Worm (Caenorhabditis elegans) whole organism, L1 larva: ENCODE measurements around the gene vig-1.

Source experiments
- C04F5.9 ChIP-seq: sonication (generic microtip); optimal IDR thresholded peaks from 2 replicates; lab custom pipeline; 2016; ENCODE audit warnings: missing genetic modification characterization, missing compliant biosample characterization
- C16A3.4 ChIP-seq: fragments of 150-350 bp; optimal IDR thresholded peaks from 2 replicates; lab custom pipeline; 2014; ENCODE audit warnings: missing biosample characterization, missing genetic modification characterization
- C34B4.2 ChIP-seq: sonication (generic microtip); optimal IDR thresholded peaks from 2 replicates; lab custom pipeline; 2017; ENCODE audit warnings: mild to moderate bottlenecking, missing genetic modification characterization, missing compliant biosample characterization
- aha-1 ChIP-seq: fragments of 150-350 bp; optimal IDR thresholded peaks from 2 replicates; lab custom pipeline; 2014; ENCODE audit warnings: missing biosample characterization, missing genetic modification characterization
- aly-2 ChIP-seq: fragments of 150-350 bp; optimal IDR thresholded peaks from 2 replicates; lab custom pipeline; 2014; ENCODE audit warnings: missing biosample characterization, missing genetic modification characterization
- ceh-82 ChIP-seq, 3 experiments: fragments of 150-350 bp in 1 of 3; sonication (generic microtip) in 2 of 3; optimal IDR thresholded peaks; 2 replicates each; lab custom pipeline; 2014 to 2017; ENCODE audit warnings: missing biosample characterization in 3 of 3, missing genetic modification characterization in 3 of 3
- ces-1 ChIP-seq: fragments of 150-350 bp; optimal IDR thresholded peaks from 2 replicates; lab custom pipeline; 2014; ENCODE audit warnings: missing biosample characterization, missing genetic modification reagents, missing genetic modification characterization
- dpl-1 ChIP-seq, 3 experiments: fragments of 150-350 bp in 2 of 3; sonication (generic microtip) in 1 of 3; optimal IDR thresholded peaks; 2 replicates each; lab custom pipeline; 2014 to 2017; ENCODE audit warnings: missing biosample characterization in 3 of 3, missing genetic modification characterization in 3 of 3, missing genetic modification reagents in 3 of 3
- dsc-1 ChIP-seq: sonication (generic microtip); optimal IDR thresholded peaks from 2 replicates; lab custom pipeline; 2016; ENCODE audit warnings: mild to moderate bottlenecking, missing genetic modification characterization, missing compliant biosample characterization
- efl-1 ChIP-seq, 4 experiments: fragments of 150-350 bp; optimal IDR thresholded peaks in 3 of 4; peaks in 1 of 4; 1 replicate in 1 of 4; 2 replicates in 3 of 4; lab custom pipeline; 2014; ENCODE audit warnings: missing biosample characterization in 2 of 4, missing genetic modification characterization in 2 of 4, missing genetic modification reagents in 2 of 4
- elt-2 ChIP-seq: sonication (generic microtip); optimal IDR thresholded peaks from 2 replicates; lab custom pipeline; 2016; ENCODE audit warnings: missing genetic modification characterization, mild to moderate bottlenecking, inconsistent platforms, missing compliant biosample characterization, missing genetic modification reagents
- elt-3 ChIP-seq, 6 experiments: fragments of 150-350 bp in 1 of 6; sonication (generic microtip); optimal IDR thresholded peaks; 2 replicates each; lab custom pipeline; 2017 to 2018; ENCODE audit warnings: missing biosample characterization in 6 of 6, missing genetic modification characterization in 6 of 6, inconsistent platforms in 1 of 6
- fkh-8 ChIP-seq: sonication (generic microtip); optimal IDR thresholded peaks from 2 replicates; lab custom pipeline; 2016; ENCODE audit warnings: mild to moderate bottlenecking, missing genetic modification characterization, missing compliant biosample characterization
- fos-1 ChIP-seq: fragments of 150-350 bp; optimal IDR thresholded peaks from 2 replicates; lab custom pipeline; 2014; ENCODE audit warnings: missing biosample characterization, missing genetic modification characterization
- grh-1 ChIP-seq: fragments of 200-800 bp; sonication (Bioruptor generic); IDR thresholded peaks from 2 replicates; pipeline ENCODE4 v1.3.6; 2022; ENCODE audit warnings: missing genetic modification reagents, missing genetic modification characterization, missing compliant biosample characterization
- hlh-17 ChIP-seq: fragments of 200-800 bp; sonication (Bioruptor generic); optimal IDR thresholded peaks from 2 replicates; lab custom pipeline; 2018; ENCODE audit warnings: missing genetic modification characterization, mild to moderate bottlenecking, missing compliant biosample characterization, moderate library complexity, borderline replicate concordance
- isw-1 ChIP-seq: fragments of 200-800 bp; sonication (Bioruptor generic); IDR thresholded peaks from 2 replicates; pipeline ENCODE4 v1.3.6; 2022; ENCODE audit warnings: missing genetic modification characterization, missing compliant biosample characterization
- jun-1 ChIP-seq: fragments of 150-350 bp; optimal IDR thresholded peaks from 2 replicates; lab custom pipeline; 2014; ENCODE audit warnings: missing biosample characterization, missing genetic modification reagents, missing genetic modification characterization
- lin-13 ChIP-seq: fragments of 150-350 bp; optimal IDR thresholded peaks from 2 replicates; lab custom pipeline; 2014; ENCODE audit warnings: missing biosample characterization, missing genetic modification reagents, missing genetic modification characterization
- lin-14 ChIP-seq: fragments of 200-800 bp; sonication (Bioruptor generic); optimal IDR thresholded peaks from 2 replicates; lab custom pipeline; 2018; ENCODE audit warnings: mild to moderate bottlenecking, missing genetic modification characterization, moderate library complexity, missing compliant biosample characterization
- lir-3 ChIP-seq: sonication (generic microtip); optimal IDR thresholded peaks from 2 replicates; lab custom pipeline; 2016; ENCODE audit warnings: mild to moderate bottlenecking, missing genetic modification characterization, moderate library complexity, missing compliant biosample characterization; ENCODE audit not compliant: poor library complexity
- mef-2 ChIP-seq: fragments of 150-350 bp; optimal IDR thresholded peaks from 2 replicates; lab custom pipeline; 2014; ENCODE audit warnings: missing biosample characterization, missing genetic modification characterization
- nhr-12 ChIP-seq: sonication (generic microtip); optimal IDR thresholded peaks from 2 replicates; lab custom pipeline; 2017; ENCODE audit warnings: missing biosample characterization, missing genetic modification characterization
- nhr-19 ChIP-seq: fragments of 200-800 bp; sonication (Bioruptor generic); conservative IDR thresholded peaks from 2 replicates; pipeline ENCODE4 v1.3.6; 2022; ENCODE audit warnings: missing genetic modification characterization, missing compliant biosample characterization
- nhr-237 ChIP-seq: fragments of 150-350 bp; optimal IDR thresholded peaks from 2 replicates; lab custom pipeline; 2014; ENCODE audit warnings: missing biosample characterization, missing genetic modification characterization
- nhr-28 ChIP-seq: fragments of 150-350 bp; optimal IDR thresholded peaks from 2 replicates; lab custom pipeline; 2014; ENCODE audit warnings: missing biosample characterization, missing genetic modification characterization
- nhr-47 ChIP-seq: sonication (generic microtip); optimal IDR thresholded peaks from 2 replicates; lab custom pipeline; 2016; ENCODE audit warnings: mild to moderate bottlenecking, missing genetic modification characterization, moderate library complexity, missing compliant biosample characterization
- nhr-71 ChIP-seq: sonication (generic microtip); optimal IDR thresholded peaks from 2 replicates; lab custom pipeline; 2016; ENCODE audit warnings: mild to moderate bottlenecking, missing genetic modification characterization, moderate library complexity, missing compliant biosample characterization
- nhr-77 ChIP-seq: fragments of 150-350 bp; optimal IDR thresholded peaks from 2 replicates; lab custom pipeline; 2014; ENCODE audit warnings: missing biosample characterization, missing genetic modification characterization
- nhr-84 ChIP-seq: sonication (generic microtip); optimal IDR thresholded peaks from 2 replicates; lab custom pipeline; 2017; ENCODE audit warnings: missing biosample characterization, missing genetic modification characterization
- nhr-85 ChIP-seq: sonication (generic microtip); peaks from one replicate; lab custom pipeline; 2016; ENCODE audit warnings: missing genetic modification characterization, inconsistent platforms, missing compliant biosample characterization
- nhr-90 ChIP-seq: sonication (generic microtip); optimal IDR thresholded peaks from 2 replicates; lab custom pipeline; 2016; ENCODE audit warnings: mild to moderate bottlenecking, missing genetic modification characterization, missing compliant biosample characterization; ENCODE audit not compliant: poor library complexity
- rnt-1 ChIP-seq: sonication (generic microtip); optimal IDR thresholded peaks from 2 replicates; lab custom pipeline; 2016; ENCODE audit warnings: mild to moderate bottlenecking, missing genetic modification characterization, moderate library complexity, missing compliant biosample characterization
- snpc-4 ChIP-seq: fragments of 150-350 bp; optimal IDR thresholded peaks from 2 replicates; lab custom pipeline; 2014; ENCODE audit warnings: missing biosample characterization, missing genetic modification characterization
- snu-23 ChIP-seq: sonication (generic microtip); optimal IDR thresholded peaks from 2 replicates; lab custom pipeline; 2016; ENCODE audit warnings: missing genetic modification characterization, missing compliant biosample characterization
- sup-37 ChIP-seq: fragments of 200-800 bp; sonication (Bioruptor generic); optimal IDR thresholded peaks from 2 replicates; lab custom pipeline; 2018; ENCODE audit warnings: mild to moderate bottlenecking, missing genetic modification characterization, missing compliant biosample characterization
- swsn-7 ChIP-seq: sonication (generic microtip); optimal IDR thresholded peaks from 2 replicates; lab custom pipeline; 2016; ENCODE audit warnings: missing genetic modification characterization, missing compliant biosample characterization
- tlp-1 ChIP-seq: fragments of 150-350 bp; optimal IDR thresholded peaks from 2 replicates; lab custom pipeline; 2014; ENCODE audit warnings: missing biosample characterization, missing genetic modification characterization
- unc-30 ChIP-seq: sonication (generic microtip); optimal IDR thresholded peaks from 2 replicates; lab custom pipeline; 2017; ENCODE audit warnings: missing biosample characterization, missing genetic modification characterization
- unc-98 ChIP-seq: fragments of 200-800 bp; sonication (Bioruptor generic); IDR thresholded peaks from 2 replicates; pipeline ENCODE4 v1.3.6; 2022; ENCODE audit warnings: missing genetic modification characterization, missing compliant biosample characterization
- xbp-1 ChIP-seq: sonication (generic microtip); optimal IDR thresholded peaks from 2 replicates; lab custom pipeline; 2016; ENCODE audit warnings: missing genetic modification characterization, missing compliant biosample characterization
- ztf-4 ChIP-seq: fragments of 150-350 bp; optimal IDR thresholded peaks from 2 replicates; lab custom pipeline; 2014; ENCODE audit warnings: missing biosample characterization, missing genetic modification characterization

Gene vig-1

DNA sequence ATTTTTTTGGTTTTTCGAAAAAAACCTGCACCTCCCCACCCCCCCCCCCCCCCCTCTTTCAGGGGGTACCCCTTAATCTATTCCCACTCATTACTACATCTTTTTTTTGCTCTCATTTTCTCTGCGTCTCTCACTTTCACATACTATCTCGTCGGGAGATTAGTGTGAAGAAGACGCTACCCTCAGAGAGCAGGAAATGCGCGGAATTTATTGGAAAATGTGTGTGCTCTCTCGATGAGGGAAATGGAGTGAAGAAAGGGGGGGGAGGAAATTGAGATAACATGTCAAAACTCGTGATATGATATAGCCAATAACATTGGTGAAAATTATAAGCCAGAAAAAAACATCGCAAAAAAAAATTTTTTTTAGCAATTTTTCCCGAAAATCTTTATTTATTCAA, 4.8 kb downstream of the vig-1 start:
- TF ChIP-seq dsc-1 (tag; lab: Kevin White, UChicago) (peak; percentile 59), fkh-8 (tag; lab: Kevin White, UChicago) (peak; percentile 51), lin-13 (no peak), lin-14 (GFP tag; lab: Kevin White, UChicago) (peak; percentile 48), swsn-7 (peak; percentile 4), nhr-47 (peak; percentile 18), nhr-77 (tag; lab: Kevin White, UChicago) (no peak), nhr-90 (tag; lab: Kevin White, UChicago) (no peak)

DNA sequence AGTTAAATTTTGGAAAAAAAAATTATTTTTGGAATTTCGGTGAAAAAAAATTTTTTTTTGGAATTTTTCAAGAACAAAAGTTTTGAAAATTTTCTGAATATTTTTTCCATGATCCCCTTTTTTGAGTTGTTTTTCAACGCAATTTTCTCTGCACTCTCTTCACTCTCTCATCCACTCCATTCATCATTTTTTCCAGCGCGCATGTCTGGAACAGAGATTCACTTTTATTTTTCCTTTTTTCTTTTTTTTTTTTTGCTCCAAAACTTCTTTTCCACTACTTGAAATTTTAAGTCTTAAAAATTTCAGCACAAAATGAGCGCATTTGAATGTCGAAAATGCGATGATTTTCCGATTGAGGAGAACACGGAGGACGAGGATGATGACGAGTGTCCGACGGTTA, 5.9 kb downstream of the vig-1 start, which contains the start of gene jip-1:
Gene jip-1 (plus strand): TSS at position 301 of the 400 bp plus-strand sequence.
- TF ChIP-seq aha-1 (no peak), nhr-85 (peak; percentile 31)

DNA sequence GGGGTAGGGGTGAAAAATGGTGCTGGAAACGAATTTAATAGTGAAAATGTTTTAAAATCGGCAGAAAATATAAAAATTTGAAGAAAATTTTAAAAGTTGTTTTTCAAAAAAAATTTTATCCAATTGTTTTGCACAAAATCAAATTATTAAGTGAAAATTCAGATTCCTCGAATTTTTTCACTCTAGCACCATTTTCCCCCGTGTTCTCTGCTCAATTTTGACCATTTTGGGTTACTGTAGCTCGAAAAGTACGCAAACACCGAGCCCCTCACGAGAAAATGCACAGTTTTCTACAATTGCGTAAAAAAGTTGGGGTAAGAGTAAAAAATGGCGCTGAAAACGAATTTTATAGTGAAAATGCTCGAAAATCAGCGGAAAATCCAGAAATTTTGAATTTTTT, 9.1 kb downstream of the vig-1 start:
- no peak for TF ChIP-seq snu-23 (GFP tag; lab: Kevin White, UChicago)
- no peak for TF ChIP-seq nhr-84 (tag; lab: Kevin White, UChicago)
- no peak for TF ChIP-seq nhr-237 (tag; lab: Kevin White, UChicago)
- no peak for TF ChIP-seq nhr-85
- no peak for TF ChIP-seq dsc-1 (tag; lab: Kevin White, UChicago)
- no peak for TF ChIP-seq efl-1 (optimal IDR thresholded peaks at IDR 0.05; lab: Kevin White, UChicago)
- TF ChIP-seq efl-1 (GFP tag; optimal IDR thresholded peaks at IDR 0.05 in 1 of 2; lab: Kevin White, UChicago): no peak
- no peak for TF ChIP-seq hlh-17
- TF ChIP-seq xbp-1: no peak
- TF ChIP-seq nhr-28 (tag; lab: Kevin White, UChicago): no peak
- no peak for TF ChIP-seq nhr-71 (tag; lab: Kevin White, UChicago)
- TF ChIP-seq unc-30 (tag; lab: Kevin White, UChicago): no peak
- no peak for TF ChIP-seq dpl-1 (GFP tag; optimal IDR thresholded peaks at IDR 0.05; lab: Kevin White, UChicago)
- no peak for TF ChIP-seq sup-37 (GFP tag; lab: Kevin White, UChicago)
- no peak for TF ChIP-seq nhr-47

DNA sequence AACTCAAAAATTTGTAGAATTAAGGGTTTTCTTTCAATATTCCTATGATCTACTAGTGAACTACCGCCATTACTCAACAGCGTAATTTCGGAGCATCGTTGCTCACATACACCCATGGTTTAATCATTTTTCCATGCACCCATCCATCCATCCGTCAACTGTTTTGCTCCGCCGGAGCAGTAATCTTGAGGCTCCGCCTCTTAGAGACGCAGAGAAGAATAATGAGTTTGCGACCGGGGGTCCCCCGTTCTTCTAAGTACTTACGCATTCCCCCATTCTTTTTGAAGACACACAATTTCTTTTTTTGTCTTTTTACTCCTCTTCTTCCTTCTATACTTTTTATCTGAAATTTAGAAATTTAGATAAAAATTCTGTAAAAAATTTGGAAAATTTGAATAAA, 17.4 kb downstream of the vig-1 start:
- no peak for TF ChIP-seq C16A3.4 (tag; lab: Kevin White, UChicago)
- peak; percentile 18 for TF ChIP-seq lin-14 (GFP tag; lab: Kevin White, UChicago)

DNA sequence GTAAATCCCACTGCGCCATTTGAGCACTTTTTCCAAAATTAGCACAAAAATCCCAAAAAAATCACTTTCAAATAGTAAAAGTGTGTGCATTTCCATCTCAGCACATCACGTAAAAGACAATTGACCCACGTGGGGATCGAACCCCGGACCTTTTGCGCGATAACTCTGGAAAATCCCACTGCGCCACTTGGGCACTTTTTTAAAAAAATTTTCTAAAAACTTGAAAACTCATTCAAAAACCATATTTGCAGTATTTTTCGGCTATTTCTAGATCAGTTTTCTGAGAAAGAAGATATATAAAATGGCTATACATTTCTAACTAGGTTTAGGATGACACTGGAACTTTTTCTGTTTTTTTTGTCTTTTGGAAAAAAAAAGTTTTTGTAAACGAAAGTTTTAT, 19.2 kb downstream of the vig-1 start:
- TF ChIP-seq elt-2 (tag; lab: Kevin White, UChicago): no peak
- TF ChIP-seq elt-3 (tag; optimal IDR thresholded peaks at IDR 0.05; lab: Kevin White, UChicago): no peak
- TF ChIP-seq C16A3.4 (tag; lab: Kevin White, UChicago): no peak
- no peak for TF ChIP-seq aly-2 (tag; lab: Kevin White, UChicago)
- no peak for TF ChIP-seq nhr-90 (tag; lab: Kevin White, UChicago)
- no peak for TF ChIP-seq isw-1 (GFP tag; lab: Robert Waterston, UW)
- TF ChIP-seq ztf-4 (tag; lab: Kevin White, UChicago): no peak
- TF ChIP-seq sup-37 (GFP tag; lab: Kevin White, UChicago): no peak
- TF ChIP-seq hlh-17: no peak
- TF ChIP-seq nhr-71 (tag; lab: Kevin White, UChicago): no peak
- no peak for TF ChIP-seq nhr-28 (tag; lab: Kevin White, UChicago)
- TF ChIP-seq unc-98 (GFP tag; lab: Robert Waterston, UW): no peak

DNA sequence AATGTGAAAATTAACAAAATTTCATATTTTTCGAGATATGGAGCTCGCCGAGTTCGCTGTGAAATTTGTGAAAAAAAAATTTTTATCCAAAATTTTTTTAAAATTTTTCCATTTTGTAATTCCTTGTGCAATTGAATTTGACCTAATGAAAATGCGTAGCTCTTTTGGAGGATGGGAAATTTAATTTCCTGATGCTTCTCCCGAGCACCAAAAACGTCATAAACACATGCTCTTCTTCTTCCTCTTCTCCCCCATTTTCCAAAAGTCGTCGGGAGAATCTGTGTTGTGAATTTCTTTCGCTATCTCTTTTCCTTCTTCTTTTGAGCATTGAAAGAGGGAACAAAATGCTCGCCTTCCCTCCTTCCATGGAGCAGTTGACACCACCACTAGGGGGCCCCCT, 20.6 kb downstream of the vig-1 start:
- TF ChIP-seq nhr-19 (GFP tag; lab: Robert Waterston, UW) (no peak), nhr-71 (tag; lab: Kevin White, UChicago) (peak; percentile 49), C34B4.2 (no peak), ces-1 (GFP tag; lab: Kevin White, UChicago) (peak; percentile 90), snpc-4 (tag; lab: Kevin White, UChicago) (no peak), nhr-85 (no peak), aha-1 (no peak), unc-30 (tag; lab: Kevin White, UChicago) (no peak), tlp-1 (tag; lab: Kevin White, UChicago) (no peak), ceh-82 (tag; optimal IDR thresholded peaks at IDR 0.05; lab: Kevin White, UChicago) (peak in 1 of 3 experiments; percentile 17), grh-1 (GFP tag; lab: Robert Waterston, UW) (no peak), fos-1 (tag; lab: Kevin White, UChicago) (no peak), jun-1 (tag; lab: Kevin White, UChicago) (no peak), snu-23 (GFP tag; lab: Kevin White, UChicago) (no peak), lir-3 (no peak), mef-2 (no peak), nhr-12 (tag; lab: Kevin White, UChicago) (no peak), C04F5.9 (tag; lab: Kevin White, UChicago) (no peak), rnt-1 (tag; lab: Kevin White, UChicago) (no peak), efl-1 (optimal IDR thresholded peaks at IDR 0.05; lab: Kevin White, UChicago) (no peak), efl-1 (GFP tag; optimal IDR thresholded peaks at IDR 0.05 in 1 of 2; lab: Kevin White, UChicago) (peak in 1 of 2 experiments; percentile 38)
